Worm (Caenorhabditis elegans) whole organism, L2 larva: ENCODE data around the gene math-10.

Experiments
- F13H6.1 ChIP-seq: sonication (generic microtip); optimal IDR thresholded peaks from 2 replicates; lab custom pipeline; 2016; ENCODE audit warnings: missing genetic modification characterization, missing compliant biosample characterization
- R02D3.7 ChIP-seq: fragments of 150-350 bp; optimal IDR thresholded peaks from 2 replicates; lab custom pipeline; 2014; ENCODE audit warnings: missing biosample characterization, missing genetic modification characterization
- Y55F3AM.14 ChIP-seq: fragments of 200-800 bp; sonication (Bioruptor generic); optimal IDR thresholded peaks from 2 replicates; lab custom pipeline; 2018; ENCODE audit warnings: mild to moderate bottlenecking, missing genetic modification characterization, missing compliant biosample characterization
- aly-2 ChIP-seq: fragments of 150-350 bp; optimal IDR thresholded peaks from 2 replicates; lab custom pipeline; 2014; ENCODE audit warnings: missing biosample characterization, missing genetic modification characterization
- ama-1 ChIP-seq: fragments of 150-350 bp; optimal IDR thresholded peaks from 2 replicates; lab custom pipeline; 2018; ENCODE audit warnings: inconsistent platforms
- ceh-16 ChIP-seq: fragments of 150-350 bp; optimal IDR thresholded peaks from 2 replicates; lab custom pipeline; 2014; ENCODE audit warnings: missing biosample characterization, missing genetic modification characterization
- crh-2 ChIP-seq: sonication (generic microtip); optimal IDR thresholded peaks from 2 replicates; lab custom pipeline; 2017; ENCODE audit warnings: missing biosample characterization, missing genetic modification characterization
- dmd-4 ChIP-seq: sonication (generic microtip); optimal IDR thresholded peaks from 2 replicates; lab custom pipeline; 2017; ENCODE audit warnings: missing biosample characterization, missing genetic modification characterization
- elt-1 ChIP-seq: fragments of 150-350 bp; optimal IDR thresholded peaks from 2 replicates; lab custom pipeline; 2014; ENCODE audit warnings: missing biosample characterization, missing genetic modification characterization
- elt-3 ChIP-seq: sonication (generic microtip); optimal IDR thresholded peaks from 2 replicates; lab custom pipeline; 2017; ENCODE audit warnings: missing biosample characterization, missing genetic modification characterization
- fos-1 ChIP-seq: fragments of 150-350 bp; optimal IDR thresholded peaks from 2 replicates; lab custom pipeline; 2014; ENCODE audit warnings: missing biosample characterization, missing genetic modification characterization
- gmeb-1 ChIP-seq: fragments of 150-350 bp; optimal IDR thresholded peaks from 2 replicates; lab custom pipeline; 2014; ENCODE audit warnings: missing biosample characterization, missing genetic modification characterization
- lin-11 ChIP-seq: fragments of 150-350 bp; sonication (generic microtip); optimal IDR thresholded peaks from 2 replicates; lab custom pipeline; 2014; ENCODE audit warnings: missing biosample characterization, missing genetic modification characterization, inconsistent platforms, mixed read lengths
- lin-39 ChIP-seq: fragments of 150-350 bp; optimal IDR thresholded peaks from 2 replicates; lab custom pipeline; 2014; ENCODE audit warnings: missing biosample characterization, missing genetic modification reagents, missing genetic modification characterization
- lsy-2 ChIP-seq, 2 experiments: fragments of 150-350 bp in 1 of 2; sonication (generic microtip) in 1 of 2; optimal IDR thresholded peaks; 2 replicates each; lab custom pipeline; 2014 to 2017; ENCODE audit warnings: missing biosample characterization in 2 of 2, missing genetic modification characterization in 2 of 2
- mab-5 ChIP-seq: fragments of 150-350 bp; optimal IDR thresholded peaks from 2 replicates; lab custom pipeline; 2014; ENCODE audit warnings: missing biosample characterization, missing genetic modification characterization
- mbf-1 ChIP-seq: sonication (generic microtip); optimal IDR thresholded peaks from 2 replicates; lab custom pipeline; 2017; ENCODE audit warnings: missing biosample characterization, missing genetic modification characterization
- mdl-1 ChIP-seq, 2 experiments: fragments of 150-350 bp in 1 of 2; sonication (generic microtip) in 1 of 2; optimal IDR thresholded peaks; 2 replicates each; lab custom pipeline; 2017; ENCODE audit warnings: missing biosample characterization in 2 of 2, missing genetic modification characterization in 2 of 2
- nhr-10 ChIP-seq: sonication (generic microtip); optimal IDR thresholded peaks from 2 replicates; lab custom pipeline; 2017; ENCODE audit warnings: missing biosample characterization, missing genetic modification characterization
- nhr-11 ChIP-seq: fragments of 150-350 bp; optimal IDR thresholded peaks from 2 replicates; lab custom pipeline; 2014; ENCODE audit warnings: missing biosample characterization, missing genetic modification characterization
- nhr-12 ChIP-seq: fragments of 150-350 bp; optimal IDR thresholded peaks from 2 replicates; lab custom pipeline; 2014; ENCODE audit warnings: missing biosample characterization, missing genetic modification characterization
- nhr-21 ChIP-seq: fragments of 150-350 bp; optimal IDR thresholded peaks from 2 replicates; lab custom pipeline; 2014; ENCODE audit warnings: missing biosample characterization, missing genetic modification characterization
- nhr-237 ChIP-seq: fragments of 150-350 bp; optimal IDR thresholded peaks from 2 replicates; lab custom pipeline; 2014; ENCODE audit warnings: missing biosample characterization, missing genetic modification characterization
- nhr-25 ChIP-seq: fragments of 150-350 bp; sonication (generic microtip); optimal IDR thresholded peaks from 3 replicates; lab custom pipeline; 2014; ENCODE audit warnings: missing biosample characterization, missing genetic modification characterization
- nhr-6 ChIP-seq: fragments of 150-350 bp; optimal IDR thresholded peaks from 2 replicates; lab custom pipeline; 2014; ENCODE audit warnings: missing biosample characterization, missing genetic modification characterization
- nhr-77 ChIP-seq: fragments of 150-350 bp; optimal IDR thresholded peaks from 2 replicates; lab custom pipeline; 2014; ENCODE audit warnings: missing biosample characterization, missing genetic modification characterization
- peb-1 ChIP-seq: fragments of 150-350 bp; optimal IDR thresholded peaks from 2 replicates; lab custom pipeline; 2014; ENCODE audit warnings: missing biosample characterization, missing genetic modification characterization
- sem-4 ChIP-seq: fragments of 150-350 bp; optimal IDR thresholded peaks from 2 replicates; lab custom pipeline; 2014; ENCODE audit warnings: missing biosample characterization, missing genetic modification reagents, missing genetic modification characterization
- skn-1 ChIP-seq: sonication (generic microtip); optimal IDR thresholded peaks from 2 replicates; lab custom pipeline; 2017; ENCODE audit warnings: missing biosample characterization, missing genetic modification characterization
- sma-3 ChIP-seq: sonication (generic microtip); optimal IDR thresholded peaks from 2 replicates; lab custom pipeline; 2016; ENCODE audit warnings: missing genetic modification reagents, missing genetic modification characterization, missing compliant biosample characterization
- snpc-4 ChIP-seq: fragments of 150-350 bp; optimal IDR thresholded peaks from 2 replicates; lab custom pipeline; 2014; ENCODE audit warnings: missing biosample characterization, missing genetic modification characterization
- unc-39 ChIP-seq: fragments of 150-350 bp; optimal IDR thresholded peaks from 2 replicates; lab custom pipeline; 2014; ENCODE audit warnings: missing biosample characterization, missing genetic modification characterization
- unc-62 ChIP-seq: fragments of 150-350 bp; optimal IDR thresholded peaks from 2 replicates; lab custom pipeline; 2014; ENCODE audit warnings: missing biosample characterization, missing genetic modification reagents, missing genetic modification characterization
- zag-1 ChIP-seq: fragments of 150-350 bp; optimal IDR thresholded peaks from 2 replicates; lab custom pipeline; 2014; ENCODE audit warnings: missing biosample characterization, missing genetic modification characterization
- ztf-1 ChIP-seq: fragments of 200-800 bp; sonication (Bioruptor generic); conservative IDR thresholded peaks from 2 replicates; pipeline ENCODE4 v1.3.6; 2022; ENCODE audit warnings: missing genetic modification characterization, missing compliant biosample characterization
- ztf-11 ChIP-seq: sonication (generic microtip); optimal IDR thresholded peaks from 2 replicates; lab custom pipeline; 2017; ENCODE audit warnings: missing biosample characterization, missing genetic modification characterization
- ztf-4 ChIP-seq: fragments of 150-350 bp; optimal IDR thresholded peaks from 2 replicates; lab custom pipeline; 2014; ENCODE audit warnings: missing biosample characterization, missing genetic modification characterization

Gene math-10

ce11 chrII:1865683-1866431 is 5.5 kb upstream of the math-10 start, which contains the start of gene math-15:
TSS of gene math-15 (plus strand) at chrII:1866381.
- TF ChIP-seq Y55F3AM.14 (GFP tag; lab: Kevin White, UChicago): no peak
- TF ChIP-seq nhr-77 (tag; lab: Kevin White, UChicago): no peak
- peak; percentile 50 for TF ChIP-seq fos-1 (tag; lab: Kevin White, UChicago)
- TF ChIP-seq R02D3.7 (tag; lab: Kevin White, UChicago): no peak
- no peak for TF ChIP-seq lsy-2 (tag; optimal IDR thresholded peaks at IDR 0.05; lab: Kevin White, UChicago)
- no peak for TF ChIP-seq nhr-12
- TF ChIP-seq, all 48 proteins: peak for 1

- TF ChIP-seq lin-39 (tag; lab: Kevin White, UChicago): no peak
- no peak for TF ChIP-seq sma-3 (GFP tag; lab: Kevin White, UChicago)
- no peak for TF ChIP-seq skn-1 (tag; lab: Kevin White, UChicago)
- no peak for TF ChIP-seq nhr-12
- no peak for TF ChIP-seq ama-1 (lab: Kevin White, UChicago)
- no peak for TF ChIP-seq nhr-21 (tag; lab: Kevin White, UChicago)
- no peak for TF ChIP-seq nhr-11 (tag; lab: Kevin White, UChicago)
- TF ChIP-seq nhr-237: no peak
- TF ChIP-seq nhr-6 (tag; lab: Kevin White, UChicago): no peak
- TF ChIP-seq, all 48 proteins: peak for 0
Measured at ce11 chrII:1869120-1869519, 2.2 kb upstream of the math-10 start, which contains the start of gene math-14. TSS of gene math-14 (plus strand) at chrII:1869420.

ce11 chrII:1875658-1876057 is 4.3 kb downstream of the math-10 start, which contains the start of gene math-13:
TSS of gene math-13 (plus strand) at chrII:1875958.
- TF ChIP-seq nhr-25 (no peak), lin-11 (tag; lab: Kevin White, UChicago) (no peak), ztf-1 (GFP tag; lab: Robert Waterston, UW) (no peak), peb-1 (tag; lab: Kevin White, UChicago) (no peak), unc-62 (GFP tag; lab: Kevin White, UChicago) (no peak), nhr-237 (no peak), lsy-2 (tag; optimal IDR thresholded peaks at IDR 0.05; lab: Kevin White, UChicago) (no peak)

- TF ChIP-seq F13H6.1 (tag; lab: Kevin White, UChicago): no peak
- no peak for TF ChIP-seq nhr-10 (tag; lab: Kevin White, UChicago)
- no peak for TF ChIP-seq ztf-4 (tag; lab: Kevin White, UChicago)
- TF ChIP-seq snpc-4 (tag; lab: Kevin White, UChicago): no peak
- no peak for TF ChIP-seq aly-2 (tag; lab: Kevin White, UChicago)
- no peak for TF ChIP-seq sma-3 (GFP tag; lab: Kevin White, UChicago)
- TF ChIP-seq ceh-16: no peak
- TF ChIP-seq mdl-1 (tag; optimal IDR thresholded peaks at IDR 0.05; lab: Kevin White, UChicago): no peak
- no peak for TF ChIP-seq ztf-11 (tag; lab: Kevin White, UChicago)
- no peak for TF ChIP-seq nhr-12
- no peak for TF ChIP-seq peb-1 (tag; lab: Kevin White, UChicago)
- no peak for TF ChIP-seq nhr-21 (tag; lab: Kevin White, UChicago)
- TF ChIP-seq crh-2: no peak
- TF ChIP-seq lsy-2 (tag; optimal IDR thresholded peaks at IDR 0.05; lab: Kevin White, UChicago): no peak
- TF ChIP-seq sem-4 (tag; lab: Kevin White, UChicago): no peak
- no peak for TF ChIP-seq ztf-1 (GFP tag; lab: Robert Waterston, UW)
- no peak for TF ChIP-seq ama-1 (lab: Kevin White, UChicago)
- TF ChIP-seq elt-1 (tag; lab: Kevin White, UChicago): no peak
Measured at ce11 chrII:1878663-1879062, 7.3 kb downstream of the math-10 start, which contains the start of gene math-16. TSS of gene math-16 (minus strand) at chrII:1878763.

- TF ChIP-seq dmd-4: no peak
- no peak for TF ChIP-seq zag-1 (tag; lab: Kevin White, UChicago)
- TF ChIP-seq gmeb-1: no peak
- no peak for TF ChIP-seq sma-3 (GFP tag; lab: Kevin White, UChicago)
- no peak for TF ChIP-seq lin-11 (tag; lab: Kevin White, UChicago)
- TF ChIP-seq mab-5: no peak
- no peak for TF ChIP-seq unc-39
- TF ChIP-seq nhr-21 (tag; lab: Kevin White, UChicago): no peak
- TF ChIP-seq ztf-11 (tag; lab: Kevin White, UChicago): no peak
- TF ChIP-seq R02D3.7 (tag; lab: Kevin White, UChicago): no peak
- TF ChIP-seq mbf-1: no peak
- no peak for TF ChIP-seq elt-3 (tag; lab: Kevin White, UChicago)
Measured at ce11 chrII:1882705-1883104, 11.4 kb downstream of the math-10 start, which contains the start of gene math-5. TSS of gene math-5 (minus strand) at chrII:1882805.
